Worm (Caenorhabditis elegans) whole organism, L3 larva: ENCODE measurements around the gene akt-1.

Experiments
- ZK546.5 ChIP-seq: sonication (generic microtip); optimal IDR thresholded peaks from 2 replicates; lab custom pipeline; 2017; ENCODE audit warnings: missing biosample characterization, missing genetic modification characterization
- aly-2 ChIP-seq: fragments of 150-350 bp; optimal IDR thresholded peaks from 2 replicates; lab custom pipeline; 2014; ENCODE audit warnings: missing biosample characterization, missing genetic modification characterization
- ceh-16 ChIP-seq: sonication (generic microtip); optimal IDR thresholded peaks from 2 replicates; lab custom pipeline; 2017; ENCODE audit warnings: missing biosample characterization, missing genetic modification characterization
- ceh-28 ChIP-seq: fragments of 150-350 bp; optimal IDR thresholded peaks from 2 replicates; lab custom pipeline; 2014; ENCODE audit warnings: missing biosample characterization, missing genetic modification reagents, missing genetic modification characterization
- ceh-82 ChIP-seq: fragments of 150-350 bp; optimal IDR thresholded peaks from 2 replicates; lab custom pipeline; 2014; ENCODE audit warnings: missing biosample characterization, missing genetic modification characterization
- ceh-9 ChIP-seq: sonication (generic microtip); optimal IDR thresholded peaks from 2 replicates; lab custom pipeline; 2018; ENCODE audit warnings: missing biosample characterization, missing genetic modification characterization
- daf-12 ChIP-seq: fragments of 150-350 bp; optimal IDR thresholded peaks from 2 replicates; lab custom pipeline; 2014; ENCODE audit warnings: missing biosample characterization, missing genetic modification reagents, missing genetic modification characterization
- egl-27 ChIP-seq: sonication (generic microtip); optimal IDR thresholded peaks from 4 replicates; lab custom pipeline; 2017; ENCODE audit warnings: missing biosample characterization, missing genetic modification reagents, missing genetic modification characterization
- elt-2 ChIP-seq: sonication (generic microtip); optimal IDR thresholded peaks from 2 replicates; lab custom pipeline; 2016; ENCODE audit warnings: missing genetic modification reagents, mild to moderate bottlenecking, missing genetic modification characterization, missing compliant biosample characterization
- elt-3 ChIP-seq, 3 experiments: fragments of 150-350 bp in 1 of 3; sonication (generic microtip) in 2 of 3; optimal IDR thresholded peaks; 2 replicates in 2 of 3; 4 replicates in 1 of 3; lab custom pipeline; 2014 to 2017; ENCODE audit warnings: missing biosample characterization in 3 of 3, missing genetic modification characterization in 3 of 3
- fkh-10 ChIP-seq: sonication (generic microtip); optimal IDR thresholded peaks from 2 replicates; lab custom pipeline; 2017; ENCODE audit warnings: missing biosample characterization, missing genetic modification reagents, missing genetic modification characterization
- fos-1 ChIP-seq: fragments of 150-350 bp; optimal IDR thresholded peaks from 2 replicates; lab custom pipeline; 2014; ENCODE audit warnings: missing biosample characterization, missing genetic modification characterization
- jun-1 ChIP-seq: fragments of 150-350 bp; optimal IDR thresholded peaks from 2 replicates; lab custom pipeline; 2014; ENCODE audit warnings: missing biosample characterization, missing genetic modification reagents, missing genetic modification characterization
- lin-15B ChIP-seq: fragments of 150-350 bp; optimal IDR thresholded peaks from 2 replicates; lab custom pipeline; 2014; ENCODE audit warnings: missing biosample characterization, missing genetic modification characterization
- lin-39 ChIP-seq: fragments of 150-350 bp; optimal IDR thresholded peaks from 2 replicates; lab custom pipeline; 2018; ENCODE audit warnings: missing biosample characterization, missing genetic modification reagents, missing genetic modification characterization
- lsy-12 ChIP-seq: sonication (generic microtip); optimal IDR thresholded peaks from 2 replicates; lab custom pipeline; 2016; ENCODE audit warnings: mild to moderate bottlenecking, missing genetic modification characterization, missing compliant biosample characterization
- mdl-1 ChIP-seq: fragments of 150-350 bp; optimal IDR thresholded peaks from 2 replicates; lab custom pipeline; 2014; ENCODE audit warnings: missing biosample characterization, missing genetic modification characterization
- mml-1 ChIP-seq: fragments of 150-350 bp; sonication (generic microtip); optimal IDR thresholded peaks from 3 replicates; lab custom pipeline; 2014; ENCODE audit warnings: missing biosample characterization, missing genetic modification characterization
- nfya-1 ChIP-seq: sonication (generic microtip); optimal IDR thresholded peaks from 2 replicates; lab custom pipeline; 2017; ENCODE audit warnings: missing genetic modification characterization, mild to moderate bottlenecking, missing compliant biosample characterization, antibody characterized with exemption, moderate library complexity; ENCODE audit not compliant: insufficient read depth
- nhr-11 ChIP-seq: fragments of 150-350 bp; optimal IDR thresholded peaks from 2 replicates; lab custom pipeline; 2014; ENCODE audit warnings: missing biosample characterization, missing genetic modification characterization
- nhr-12 ChIP-seq: fragments of 150-350 bp; optimal IDR thresholded peaks from 2 replicates; lab custom pipeline; 2014; ENCODE audit warnings: missing biosample characterization, missing genetic modification characterization
- nhr-25 ChIP-seq: sonication (generic microtip); optimal IDR thresholded peaks from 2 replicates; lab custom pipeline; 2017; ENCODE audit warnings: missing biosample characterization, missing genetic modification characterization
- nhr-28 ChIP-seq: fragments of 150-350 bp; optimal IDR thresholded peaks from 2 replicates; lab custom pipeline; 2014; ENCODE audit warnings: missing biosample characterization, missing genetic modification characterization
- nhr-43 ChIP-seq: sonication (generic microtip); optimal IDR thresholded peaks from 2 replicates; lab custom pipeline; 2016; ENCODE audit warnings: mild to moderate bottlenecking, missing genetic modification characterization, missing compliant biosample characterization; ENCODE audit not compliant: poor library complexity, severe bottlenecking
- nhr-67 ChIP-seq: fragments of 150-350 bp; optimal IDR thresholded peaks from 2 replicates; lab custom pipeline; 2014; ENCODE audit warnings: missing biosample characterization, missing genetic modification characterization
- nhr-77 ChIP-seq: fragments of 150-350 bp; optimal IDR thresholded peaks from 2 replicates; lab custom pipeline; 2014; ENCODE audit warnings: missing biosample characterization, missing genetic modification characterization
- pqm-1 ChIP-seq: fragments of 150-350 bp; optimal IDR thresholded peaks from 2 replicates; lab custom pipeline; 2017; ENCODE audit warnings: missing biosample characterization, missing genetic modification characterization, inconsistent platforms
- sea-2 ChIP-seq: fragments of 150-350 bp; sonication (generic microtip); optimal IDR thresholded peaks from 4 replicates; lab custom pipeline; 2014; ENCODE audit warnings: missing biosample characterization, missing genetic modification reagents, missing genetic modification characterization
- skn-1 ChIP-seq: fragments of 150-350 bp; optimal IDR thresholded peaks from 2 replicates; lab custom pipeline; 2014; ENCODE audit warnings: missing biosample characterization, missing genetic modification characterization
- snpc-4 ChIP-seq: fragments of 150-350 bp; optimal IDR thresholded peaks from 2 replicates; lab custom pipeline; 2014; ENCODE audit warnings: missing biosample characterization, missing genetic modification characterization
- tbx-2 ChIP-seq: sonication (generic microtip); optimal IDR thresholded peaks from 2 replicates; lab custom pipeline; 2016; ENCODE audit warnings: mild to moderate bottlenecking, missing genetic modification characterization, missing compliant biosample characterization
- unc-39 ChIP-seq: sonication (generic microtip); optimal IDR thresholded peaks from 4 replicates; lab custom pipeline; 2017; ENCODE audit warnings: missing biosample characterization, missing genetic modification characterization
- unc-62 ChIP-seq: fragments of 150-350 bp; sonication (generic microtip); optimal IDR thresholded peaks from 4 replicates; lab custom pipeline; 2014; ENCODE audit warnings: missing biosample characterization, missing genetic modification reagents, missing genetic modification characterization
- ztf-11 ChIP-seq: fragments of 150-350 bp; optimal IDR thresholded peaks from 2 replicates; lab custom pipeline; 2014; ENCODE audit warnings: missing biosample characterization, missing genetic modification characterization
- ztf-4 ChIP-seq: fragments of 150-350 bp; optimal IDR thresholded peaks from 2 replicates; lab custom pipeline; 2014; ENCODE audit warnings: missing biosample characterization, missing genetic modification characterization

Gene akt-1

ce11 chrV:10239861-10240260 is 8.8 kb upstream of the akt-1 start, which contains the start of gene fipr-8:
fipr-8 (minus strand) TSS chrV:10239961.
- TF ChIP-seq fkh-10 (GFP tag; lab: Kevin White, UChicago) (no peak), ztf-4 (no peak), daf-12 (tag; lab: Kevin White, UChicago) (no peak), lin-15B (tag; lab: Kevin White, UChicago) (no peak), tbx-2 (no peak), elt-2 (tag; lab: Kevin White, UChicago) (no peak), unc-62 (GFP tag; lab: Kevin White, UChicago) (no peak), ceh-9 (tag; lab: Kevin White, UChicago) (no peak), aly-2 (tag; lab: Kevin White, UChicago) (no peak), nhr-67 (no peak), unc-39 (no peak), ztf-11 (no peak), lsy-12 (tag; lab: Kevin White, UChicago) (no peak)

ce11 chrV:10241121-10241803 is 7.4 kb upstream of the akt-1 start, which contains the start of the genes C12D8.21 and col-148:
C12D8.21 (minus strand) TSS chrV:10241188.
col-148 (plus strand) TSS chrV:10241753.
- TF ChIP-seq ZK546.5 (tag; lab: Kevin White, UChicago) (no peak), nfya-1 (tag; lab: Kevin White, UChicago) (no peak), nhr-43 (tag; lab: Kevin White, UChicago) (no peak), fos-1 (tag; lab: Kevin White, UChicago) (no peak), elt-2 (tag; lab: Kevin White, UChicago) (no peak), fkh-10 (GFP tag; lab: Kevin White, UChicago) (no peak), egl-27 (no peak), snpc-4 (no peak), lin-15B (tag; lab: Kevin White, UChicago) (no peak), pqm-1 (no peak), lin-39 (no peak), unc-39 (no peak), nhr-25 (tag; lab: Kevin White, UChicago) (no peak), unc-62 (GFP tag; lab: Kevin White, UChicago) (no peak), sea-2 (GFP tag; lab: Kevin White, UChicago) (no peak), ceh-82 (tag; lab: Kevin White, UChicago) (no peak), nhr-12 (tag; lab: Kevin White, UChicago) (no peak), nhr-67 (no peak)
- TF ChIP-seq, all 47 proteins: peak for 0

- TF ChIP-seq elt-3 (tag; optimal IDR thresholded peaks at IDR 0.05; lab: Kevin White, UChicago): no peak
- no peak for TF ChIP-seq fos-1 (tag; lab: Kevin White, UChicago)
- no peak for TF ChIP-seq nhr-77 (tag; lab: Kevin White, UChicago)
- no peak for TF ChIP-seq mdl-1 (tag; lab: Kevin White, UChicago)
- no peak for TF ChIP-seq ztf-11
- no peak for TF ChIP-seq ztf-4
- TF ChIP-seq skn-1 (tag; lab: Kevin White, UChicago): no peak
- TF ChIP-seq ceh-28 (tag; lab: Kevin White, UChicago): no peak
- no peak for TF ChIP-seq pqm-1
- TF ChIP-seq mml-1: no peak
- TF ChIP-seq snpc-4: no peak
- no peak for TF ChIP-seq ceh-16 (tag; lab: Kevin White, UChicago)
- TF ChIP-seq daf-12 (tag; lab: Kevin White, UChicago): no peak
- no peak for TF ChIP-seq jun-1 (tag; lab: Kevin White, UChicago)
- TF ChIP-seq nhr-11 (tag; lab: Kevin White, UChicago): no peak
- no peak for TF ChIP-seq unc-62 (GFP tag; lab: Kevin White, UChicago)
- no peak for TF ChIP-seq nhr-28 (tag; lab: Kevin White, UChicago)
- TF ChIP-seq, all 47 proteins: peak for 0
Observed at ce11 chrV:10243105-10243504, 5.6 kb upstream of the akt-1 start, which contains the start of gene C12D8.9. C12D8.9 (minus strand) TSS chrV:10243205.
